Worm (Caenorhabditis elegans) whole organism, mixed stage, embryonic: ENCODE measurements around the gene srh-231.
"Not testable (repeated sequence)": the region's sequence is repeated elsewhere in the genome, so short reads cannot be mapped to it uniquely, and the experiment has no call there.

ENCODE experiments used
- M03D4.4 ChIP-seq: sonication (generic microtip); optimal IDR thresholded peaks from 2 replicates; lab custom pipeline; 2017; ENCODE audit warnings: mild to moderate bottlenecking, missing genetic modification characterization, missing compliant biosample characterization
- bed-3 ChIP-seq: fragments of 200-800 bp; sonication (Bioruptor generic); optimal IDR thresholded peaks from 3 replicates; lab custom pipeline; 2018; ENCODE audit warnings: mild to moderate bottlenecking, missing genetic modification characterization, moderate library complexity, missing compliant biosample characterization
- blmp-1 ChIP-seq: fragments of 150-350 bp; optimal IDR thresholded peaks from 2 replicates; lab custom pipeline; 2014; ENCODE audit warnings: missing biosample characterization, missing genetic modification characterization
- ceh-39 ChIP-seq: fragments of 150-350 bp; optimal IDR thresholded peaks from 2 replicates; lab custom pipeline; 2014; ENCODE audit warnings: missing biosample characterization, missing genetic modification characterization
- ceh-43 ChIP-seq: fragments of 200-800 bp; sonication (Bioruptor generic); optimal IDR thresholded peaks from 2 replicates; lab custom pipeline; 2018; ENCODE audit warnings: mild to moderate bottlenecking, missing genetic modification characterization, moderate library complexity, missing compliant biosample characterization
- ces-1 ChIP-seq: fragments of 150-350 bp; optimal IDR thresholded peaks from 2 replicates; lab custom pipeline; 2014; ENCODE audit warnings: missing biosample characterization, missing genetic modification reagents, missing genetic modification characterization
- cnd-1 ChIP-seq: fragments of 200-800 bp; sonication (Bioruptor generic); optimal IDR thresholded peaks from 2 replicates; lab custom pipeline; 2018; ENCODE audit warnings: mild to moderate bottlenecking, missing genetic modification characterization, missing compliant biosample characterization
- drap-1 ChIP-seq: fragments of 200-800 bp; sonication (Bioruptor generic); optimal IDR thresholded peaks from 3 replicates; lab custom pipeline; 2018; ENCODE audit warnings: mild to moderate bottlenecking, missing genetic modification characterization, missing compliant biosample characterization
- elt-1 ChIP-seq: sonication (generic microtip); optimal IDR thresholded peaks from 2 replicates; lab custom pipeline; 2017; ENCODE audit warnings: missing genetic modification characterization, mild to moderate bottlenecking, missing compliant biosample characterization, antibody characterized with exemption, moderate library complexity, borderline replicate concordance; ENCODE audit not compliant: insufficient read depth
- elt-3 ChIP-seq: fragments of 150-350 bp; optimal IDR thresholded peaks from 2 replicates; lab custom pipeline; 2014; ENCODE audit warnings: missing biosample characterization, missing genetic modification characterization
- flh-1 ChIP-seq: fragments of 200-800 bp; sonication (Bioruptor generic); optimal IDR thresholded peaks from 2 replicates; lab custom pipeline; 2018; ENCODE audit warnings: mild to moderate bottlenecking, missing genetic modification characterization, moderate library complexity, missing compliant biosample characterization
- ham-2 ChIP-seq: fragments of 200-800 bp; sonication (Bioruptor generic); optimal IDR thresholded peaks from 2 replicates; lab custom pipeline; 2018; ENCODE audit warnings: mild to moderate bottlenecking, missing genetic modification characterization, missing compliant biosample characterization
- hlh-1 ChIP-seq: fragments of 150-350 bp; optimal IDR thresholded peaks from 2 replicates; lab custom pipeline; 2014; ENCODE audit warnings: missing biosample characterization, missing genetic modification reagents, missing genetic modification characterization
- lin-32 ChIP-seq: fragments of 200-800 bp; sonication (Bioruptor generic); optimal IDR thresholded peaks from 2 replicates; lab custom pipeline; 2018; ENCODE audit warnings: mild to moderate bottlenecking, missing genetic modification characterization, missing compliant biosample characterization
- mab-5 ChIP-seq: fragments of 150-350 bp; optimal IDR thresholded peaks from 2 replicates; lab custom pipeline; 2014; ENCODE audit warnings: missing biosample characterization, missing genetic modification characterization
- nhr-12 ChIP-seq: fragments of 150-350 bp; optimal IDR thresholded peaks from 2 replicates; lab custom pipeline; 2014; ENCODE audit warnings: missing biosample characterization, missing genetic modification characterization
- nhr-2 ChIP-seq: fragments of 150-350 bp; optimal IDR thresholded peaks from 2 replicates; lab custom pipeline; 2014; ENCODE audit warnings: missing biosample characterization, missing genetic modification characterization
- nhr-237 ChIP-seq: fragments of 150-350 bp; optimal IDR thresholded peaks from 2 replicates; lab custom pipeline; 2014; ENCODE audit warnings: missing biosample characterization, missing genetic modification characterization
- nhr-28 ChIP-seq: fragments of 150-350 bp; optimal IDR thresholded peaks from 2 replicates; lab custom pipeline; 2014; ENCODE audit warnings: missing biosample characterization, missing genetic modification characterization
- pha-4 ChIP-seq: fragments of 150-350 bp; optimal IDR thresholded peaks from 2 replicates; lab custom pipeline; 2018; ENCODE audit warnings: missing biosample characterization, missing genetic modification reagents, missing genetic modification characterization
- sem-2 ChIP-seq: fragments of 200-800 bp; sonication (Bioruptor generic); optimal IDR thresholded peaks from 2 replicates; lab custom pipeline; 2018; ENCODE audit warnings: mild to moderate bottlenecking, missing genetic modification characterization, missing compliant biosample characterization
- sptf-1 ChIP-seq: sonication (generic microtip); optimal IDR thresholded peaks from 2 replicates; lab custom pipeline; 2017; ENCODE audit warnings: mild to moderate bottlenecking, missing genetic modification characterization, moderate library complexity, missing compliant biosample characterization
- tbx-8 ChIP-seq: fragments of 200-800 bp; sonication (Bioruptor generic); optimal IDR thresholded peaks from 2 replicates; lab custom pipeline; 2018; ENCODE audit warnings: mild to moderate bottlenecking, missing genetic modification characterization, moderate library complexity, missing compliant biosample characterization
- unc-62 ChIP-seq: fragments of 150-350 bp; optimal IDR thresholded peaks from 2 replicates; lab custom pipeline; 2014; ENCODE audit warnings: missing biosample characterization, missing genetic modification reagents, missing genetic modification characterization
- zip-8 ChIP-seq: fragments of 150-350 bp; optimal IDR thresholded peaks from 2 replicates; lab custom pipeline; 2014; ENCODE audit warnings: missing biosample characterization, missing genetic modification characterization
- ztf-11 ChIP-seq: fragments of 150-350 bp; optimal IDR thresholded peaks from 2 replicates; lab custom pipeline; 2014; ENCODE audit warnings: missing biosample characterization, missing genetic modification characterization

Gene srh-231

DNA sequence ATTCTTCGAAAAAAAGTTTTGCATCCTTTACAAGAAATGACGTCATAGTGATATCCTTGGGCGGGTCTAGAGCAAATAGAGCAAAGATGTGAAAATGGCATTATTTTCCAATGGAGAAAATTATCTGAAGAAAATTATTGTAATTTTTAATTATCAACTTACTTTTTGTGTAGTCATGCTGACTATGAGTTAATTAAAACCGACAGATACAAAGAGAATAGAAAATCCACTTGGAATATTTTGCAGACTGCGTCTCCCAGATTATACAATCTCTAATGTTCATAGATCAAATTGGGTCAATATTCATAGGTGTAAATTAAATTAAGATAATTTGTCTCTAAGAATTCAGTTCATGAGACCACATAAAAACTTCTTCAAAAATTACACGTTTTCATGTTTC is 2.5 kb downstream of the srh-231 start, which contains the start of gene nhr-149:
nhr-149 (minus strand) TSS at position 101 of the 400 bp plus-strand sequence.
- TF ChIP-seq nhr-12, result no peak
- peak; percentile 53 for TF ChIP-seq zip-8 (tag; lab: Kevin White, UChicago)

DNA sequence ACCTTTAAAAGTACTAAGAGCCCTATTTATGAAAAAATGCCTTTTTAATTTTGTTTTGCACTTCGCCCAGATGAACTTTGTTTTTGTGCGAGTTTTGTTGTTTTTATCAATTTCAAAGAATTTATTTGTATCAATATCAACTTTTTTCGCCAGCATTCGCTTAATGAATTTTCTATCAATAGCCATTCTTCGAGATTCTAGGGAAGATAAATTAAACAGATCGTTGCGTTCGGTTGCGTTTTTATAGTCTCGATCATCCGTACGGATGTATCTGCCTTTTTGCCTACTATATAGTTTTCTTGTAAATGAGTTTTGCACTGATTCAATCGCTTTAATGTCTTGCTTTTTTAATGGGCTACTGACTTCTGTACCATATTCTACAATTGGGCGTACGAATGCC is 6.5 kb downstream of the srh-231 start, which contains the start of gene nhr-147:
nhr-147 (plus strand) TSS at position 301 of the 400 bp plus-strand sequence.
- not testable (repeated sequence) for TF ChIP-seq ztf-11 (tag; lab: Kevin White, UChicago); ceh-39 (tag; lab: Kevin White, UChicago); nhr-12

DNA sequence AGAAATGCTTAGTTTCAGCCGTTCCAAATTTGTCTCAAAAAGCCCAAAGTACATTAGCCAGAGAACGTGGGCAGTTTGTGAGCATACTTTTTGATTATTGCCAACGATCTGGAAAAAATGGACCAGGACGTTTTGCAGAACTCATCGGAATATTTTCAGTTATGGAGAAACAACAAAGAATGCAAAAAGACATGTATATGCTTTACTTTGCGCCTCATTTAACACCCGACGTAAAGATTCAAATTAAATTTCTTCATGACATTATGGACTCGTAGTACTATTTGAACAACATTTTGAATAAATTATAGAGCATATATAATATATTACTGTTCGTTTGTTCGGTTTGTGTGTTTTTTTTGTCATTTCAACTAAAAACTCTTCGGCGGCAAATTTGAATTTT is 8.5 kb downstream of the srh-231 start, which contains the start of gene srh-244:
srh-244 (plus strand) TSS at position 301 of the 400 bp plus-strand sequence.
- TF ChIP-seq sptf-1 (tag; lab: Kevin White, UChicago) (no peak), cnd-1 (tag; lab: Kevin White, UChicago) (no peak), nhr-12 (no peak), drap-1 (GFP tag; lab: Kevin White, UChicago) (no peak), ztf-11 (tag; lab: Kevin White, UChicago) (no peak), M03D4.4 (tag; lab: Kevin White, UChicago) (no peak), nhr-237 (no peak), unc-62 (GFP tag; lab: Kevin White, UChicago) (no peak), ceh-43 (no peak), lin-32 (GFP tag; lab: Kevin White, UChicago) (no peak)

DNA sequence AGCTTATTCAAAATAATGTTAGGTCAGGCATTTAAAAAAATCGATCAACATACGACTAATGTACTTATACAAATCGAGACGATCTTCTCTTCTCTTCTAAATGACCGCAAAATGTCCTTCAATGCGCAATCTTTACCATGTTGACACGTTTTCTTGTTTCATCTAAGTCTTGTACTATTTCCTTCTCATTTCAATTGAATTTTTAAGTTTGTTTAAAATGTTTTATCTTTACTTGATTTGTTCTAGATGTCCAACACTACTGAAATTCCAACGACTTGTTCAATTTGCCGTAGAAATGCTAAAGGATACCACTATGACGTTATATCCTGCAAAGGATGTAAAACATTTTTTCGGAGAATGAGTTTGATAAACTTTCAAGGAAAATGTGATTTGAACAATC is 10.1 kb downstream of the srh-231 start, which contains the start of the genes nhr-263 and nhr-148:
nhr-263 (minus strand) TSS at position 101 of the 400 bp plus-strand sequence.
nhr-148 (plus strand) TSS at position 215 of the 400 bp plus-strand sequence.
- no peak for TF ChIP-seq tbx-8 (GFP tag; lab: Kevin White, UChicago)
- TF ChIP-seq ceh-43, result no peak

DNA sequence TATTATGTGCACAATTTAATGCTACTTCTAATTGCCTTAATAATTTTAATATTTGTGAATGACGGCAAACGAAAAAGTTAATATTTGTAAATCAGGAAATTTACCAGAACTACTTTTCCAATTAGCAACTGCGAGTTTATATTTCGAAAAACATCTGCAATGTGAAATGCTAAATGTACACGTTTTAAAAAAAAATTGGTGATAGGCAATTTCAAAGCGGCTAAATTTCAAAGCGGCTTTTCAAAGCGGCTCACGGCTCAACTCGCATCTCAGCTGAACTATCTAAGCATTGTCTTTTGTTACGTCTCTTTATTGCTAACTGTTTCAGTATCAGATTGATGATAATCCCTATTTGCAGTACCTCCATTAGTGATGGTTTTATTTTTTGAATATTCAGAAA is 12.2 kb downstream of the srh-231 start, which contains the start of gene srh-187:
srh-187 (minus strand) TSS at position 101 of the 400 bp plus-strand sequence.
- no peak for TF ChIP-seq blmp-1
- no peak for TF ChIP-seq ces-1 (GFP tag; lab: Kevin White, UChicago)
- no peak for TF ChIP-seq M03D4.4 (tag; lab: Kevin White, UChicago)
- TF ChIP-seq nhr-237, result no peak
- TF ChIP-seq sem-2 (GFP tag; lab: Kevin White, UChicago), result no peak
- TF ChIP-seq pha-4 (tag; lab: Kevin White, UChicago), result no peak
- no peak for TF ChIP-seq ceh-39 (tag; lab: Kevin White, UChicago)
- no peak for TF ChIP-seq hlh-1 (tag; lab: Kevin White, UChicago)
- TF ChIP-seq ceh-43, result no peak
- TF ChIP-seq flh-1 (GFP tag; lab: Kevin White, UChicago), result no peak
- TF ChIP-seq drap-1 (GFP tag; lab: Kevin White, UChicago), result no peak
- no peak for TF ChIP-seq zip-8 (tag; lab: Kevin White, UChicago)
- no peak for TF ChIP-seq sptf-1 (tag; lab: Kevin White, UChicago)
- TF ChIP-seq nhr-12, result no peak
- TF ChIP-seq ham-2 (GFP tag; lab: Kevin White, UChicago), result no peak
- TF ChIP-seq elt-1 (tag; lab: Kevin White, UChicago), result no peak
- TF ChIP-seq bed-3 (GFP tag; lab: Kevin White, UChicago), result no peak
- TF ChIP-seq nhr-28 (tag; lab: Kevin White, UChicago), result no peak

DNA sequence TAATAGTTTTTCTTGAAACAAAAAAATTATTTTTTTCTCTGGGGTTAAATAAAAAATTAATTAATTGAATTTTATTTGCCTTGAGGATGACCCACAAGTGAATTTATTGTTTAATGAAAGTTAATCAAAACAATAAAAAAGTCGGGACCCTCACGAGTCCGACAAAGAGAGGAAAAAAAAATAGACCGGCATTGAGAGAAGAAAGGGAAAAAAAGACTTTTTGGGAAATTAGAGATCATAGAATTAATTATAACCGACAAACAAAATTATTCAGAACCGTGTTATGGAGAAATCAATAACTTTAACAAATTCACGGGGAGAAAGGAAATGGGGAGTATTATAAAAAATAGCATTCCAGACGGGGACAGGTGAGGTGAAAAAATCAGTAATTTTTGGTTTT is 14.8 kb downstream of the srh-231 start, which contains the start of gene F10G2.7:
F10G2.7 (minus strand) TSS at position 101 of the 400 bp plus-strand sequence.
- not testable (repeated sequence) for TF ChIP-seq ces-1 (GFP tag; lab: Kevin White, UChicago); bed-3 (GFP tag; lab: Kevin White, UChicago); elt-3

DNA sequence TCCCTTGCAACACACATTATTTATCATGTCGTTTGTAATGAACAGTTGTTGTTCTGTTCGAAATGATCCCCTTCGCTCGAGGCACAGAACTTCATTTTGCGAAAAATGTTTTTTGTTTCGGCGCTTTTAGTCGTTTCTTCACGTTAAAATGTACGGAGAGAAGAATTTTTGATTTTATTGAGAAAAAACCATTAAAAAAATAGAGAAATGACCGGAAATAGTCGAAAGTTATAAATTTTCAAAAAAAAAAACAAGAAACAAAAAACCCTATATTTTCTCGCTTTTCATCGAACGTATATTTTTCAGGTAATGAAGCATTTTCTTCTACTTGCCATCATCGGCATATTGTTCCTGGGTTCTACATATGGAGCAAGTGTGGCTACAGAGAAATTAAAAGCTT is 19.8 kb downstream of the srh-231 start, which contains the start of gene F10G2.1:
F10G2.1 (plus strand) TSS at position 301 of the 400 bp plus-strand sequence.
- no peak for TF ChIP-seq nhr-2
- peak; percentile 25 for TF ChIP-seq hlh-1 (tag; lab: Kevin White, UChicago)
- no peak for TF ChIP-seq mab-5 (tag; lab: Kevin White, UChicago)
